Fruit fly (Drosophila melanogaster): ENCODE data around the gene CG8578.
A peak's percentile ranks its signal among the peaks of the same experiment; 100 is the strongest.

Gene CG8578

DNA sequence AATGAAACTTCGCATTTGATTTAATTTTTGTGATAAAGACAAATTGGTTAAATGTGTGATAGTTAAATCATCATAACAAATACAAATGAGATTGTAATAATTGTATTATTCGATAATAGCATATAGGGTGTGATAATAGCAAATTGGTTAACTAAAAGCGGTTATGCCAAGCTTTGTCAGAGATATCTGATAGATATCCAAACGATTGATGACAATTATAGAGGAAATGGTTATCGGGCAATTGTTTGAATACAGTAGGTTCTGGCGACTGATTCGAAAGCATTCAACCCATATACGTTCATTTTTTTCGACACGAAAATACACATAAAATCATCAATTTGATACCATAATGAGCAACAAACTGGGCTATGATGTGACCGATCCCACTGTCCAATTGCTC lies 35.0 kb upstream of the CG8578 start, which contains the start of gene CG8509:
TSS of gene CG8509 (plus strand) at position 301 of the 400 bp plus-strand sequence.
- TF ChIP-seq CG7357 (GFP tag; IDR thresholded peaks at IDR 0.05) = no peak
- TF ChIP-seq Bgb (GFP tag; IDR thresholded peaks at IDR 0.05; ENCODE audit: partially characterized antibody) = no peak

DNA sequence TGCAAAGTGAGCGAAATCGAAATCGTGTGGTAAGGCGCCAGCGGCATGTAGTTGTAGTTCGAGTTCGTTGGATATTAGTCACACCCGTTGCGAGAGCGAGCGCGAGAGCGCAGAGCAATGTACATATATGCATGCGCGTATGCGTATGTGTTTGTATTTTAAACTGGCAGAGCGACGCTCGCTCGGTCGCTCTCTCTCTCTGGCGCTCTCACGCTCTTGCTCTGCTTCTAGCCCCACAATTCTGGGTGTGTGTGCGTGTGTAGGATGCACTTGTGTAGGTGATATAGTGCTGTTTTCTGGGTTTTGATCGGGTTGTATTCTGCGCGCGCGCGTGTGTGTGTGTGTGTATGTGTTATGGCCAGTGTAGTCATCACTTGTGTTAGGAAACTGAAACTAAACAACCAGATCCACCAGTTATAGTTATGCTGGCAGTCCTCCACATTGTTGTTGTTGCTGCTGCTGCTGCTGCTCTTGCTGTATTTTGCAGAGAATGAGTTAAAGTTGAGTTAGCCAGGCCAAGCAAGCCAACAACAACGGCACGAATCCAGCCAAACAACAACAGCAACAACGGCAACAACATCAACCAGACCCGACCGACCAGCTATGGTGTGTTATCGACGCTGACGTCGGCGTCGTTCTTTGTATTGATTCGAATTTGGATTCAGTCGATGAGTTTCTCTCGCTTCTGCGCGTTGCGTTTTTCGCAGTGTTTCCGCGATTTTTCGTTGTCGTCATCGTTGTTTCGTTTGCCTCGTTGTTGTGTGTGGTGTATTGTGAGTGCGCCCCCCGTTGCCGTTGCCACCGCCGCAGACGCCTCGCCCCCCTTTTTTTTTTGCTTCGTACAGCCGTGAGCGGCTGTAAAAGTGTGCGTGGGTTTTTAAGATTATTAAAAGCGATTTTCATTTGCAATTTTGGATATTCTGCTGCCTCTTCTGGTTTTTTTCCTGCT lies 32.3 kb upstream of the CG8578 start:
- no peak for TF ChIP-seq Gsc (GFP tag; IDR thresholded peaks at IDR 0.05)
- TF ChIP-seq BtbVII (GFP tag; optimal IDR thresholded peaks at IDR 0.05) = no peak
- no peak for TF ChIP-seq CG4820 (GFP tag; optimal IDR thresholded peaks at IDR 0.05)
- no peak for TF ChIP-seq pan (optimal IDR thresholded peaks at IDR 0.05)
- TF ChIP-seq pan (GFP tag; optimal IDR thresholded peaks at IDR 0.05 in 1 of 2, IDR thresholded peaks at IDR 0.05 in 1 of 2) = peak in 1 of 2 experiments; percentile 26
- no peak; the same call in 2 of the 3 replicates for TF ChIP-seq B-H1 (GFP tag; IDR thresholded peaks at IDR 0.05)
- no peak for TF ChIP-seq CG13624 (GFP tag; optimal IDR thresholded peaks at IDR 0.05)
- no peak for TF ChIP-seq da (GFP tag; optimal IDR thresholded peaks at IDR 0.05)
- no peak for TF ChIP-seq sc (optimal IDR thresholded peaks at IDR 0.05)
- TF ChIP-seq sc (GFP tag; optimal IDR thresholded peaks at IDR 0.05) = no peak
- TF ChIP-seq lab (GFP tag; optimal IDR thresholded peaks at IDR 0.05) = peak; percentile 41
- TF ChIP-seq wor (GFP tag; IDR thresholded peaks at IDR 0.05) = no peak
- TF ChIP-seq CG8944 (GFP tag; optimal IDR thresholded peaks at IDR 0.05) = no peak
- no peak for TF ChIP-seq CG3838 (GFP tag; optimal IDR thresholded peaks at IDR 0.05)
- TF ChIP-seq CG10321 (GFP tag; IDR thresholded peaks at IDR 0.05) = no peak
- TF ChIP-seq pfk (GFP tag; optimal IDR thresholded peaks at IDR 0.05) = no peak
- TF ChIP-seq CG14710 (tag; optimal IDR thresholded peaks at IDR 0.05) = peak; percentile 10
- no peak for TF ChIP-seq Antp (GFP tag; optimal IDR thresholded peaks at IDR 0.05)
- TF ChIP-seq Blimp-1 (GFP tag; optimal IDR thresholded peaks at IDR 0.05) = no peak
- TF ChIP-seq Deaf1 (tag; optimal IDR thresholded peaks at IDR 0.05) = peak; percentile 51
- no peak for TF ChIP-seq Elba2 (GFP tag; optimal IDR thresholded peaks at IDR 0.05)
- TF ChIP-seq Dref (GFP tag; IDR thresholded peaks at IDR 0.05) = no peak; the same call in 1 of the 2 replicates
- TF ChIP-seq D19A (tag; optimal IDR thresholded peaks at IDR 0.05) = no peak
- TF ChIP-seq CG31441 (GFP tag; IDR thresholded peaks at IDR 0.05) = no peak
- no peak for TF ChIP-seq CG33557 (GFP tag; optimal IDR thresholded peaks at IDR 0.05)
- peak; percentile 45 for TF ChIP-seq kay (GFP tag; optimal IDR thresholded peaks at IDR 0.05)
- TF ChIP-seq C15 (GFP tag; IDR thresholded peaks at IDR 0.05) = no peak
- no peak for TF ChIP-seq MBD-R2 (GFP tag; IDR thresholded peaks at IDR 0.05)
- TF ChIP-seq tna (GFP tag; IDR thresholded peaks at IDR 0.05; ENCODE audit: partially characterized antibody) = no peak
- TF ChIP-seq fu2 (GFP tag; optimal IDR thresholded peaks at IDR 0.05) = no peak
- TF ChIP-seq Ets97D (GFP tag; optimal IDR thresholded peaks at IDR 0.05) = no peak
- peak; percentile 42 for TF ChIP-seq Kr (GFP tag; optimal IDR thresholded peaks at IDR 0.05)
- TF ChIP-seq lilli (GFP tag; optimal IDR thresholded peaks at IDR 0.05) = no peak
- TF ChIP-seq lbe (GFP tag; optimal IDR thresholded peaks at IDR 0.05) = peak; percentile 48
- no peak for TF ChIP-seq zen (tag; optimal IDR thresholded peaks at IDR 0.05)
- TF ChIP-seq Myb (GFP tag; optimal IDR thresholded peaks at IDR 0.05) = no peak
- no peak for TF ChIP-seq otp (GFP tag; IDR thresholded peaks at IDR 0.05)
- peak; percentile 54 for TF ChIP-seq corto (GFP tag; optimal IDR thresholded peaks at IDR 0.05)
- no peak for TF ChIP-seq CG12071 (GFP tag; optimal IDR thresholded peaks at IDR 0.05)
- TF ChIP-seq Taf1 (GFP tag; IDR thresholded peaks at IDR 0.05) = no peak
- peak; percentile 26 for TF ChIP-seq zf30C (GFP tag; optimal IDR thresholded peaks at IDR 0.05)
- TF ChIP-seq CG14014 (GFP tag; IDR thresholded peaks at IDR 0.05) = peak; percentile 18; the same call in 1 of the 2 replicates
- no peak for TF ChIP-seq CG30020 (tag; optimal IDR thresholded peaks at IDR 0.05)
- no peak for TF ChIP-seq dm (GFP tag; optimal IDR thresholded peaks at IDR 0.05)
- TF ChIP-seq Ssrp (tag; optimal IDR thresholded peaks at IDR 0.05) = no peak
- no peak for TF ChIP-seq chn (GFP tag; optimal IDR thresholded peaks at IDR 0.05)

All from whole organism, embryonic.